Worm (Caenorhabditis elegans) whole organism, L3 larva: ENCODE data around the gene acl-5.

ENCODE experiments used
- fkh-10 ChIP-seq: sonication (generic microtip); optimal IDR thresholded peaks from 2 replicates; lab custom pipeline; 2017; ENCODE audit warnings: missing biosample characterization, missing genetic modification reagents, missing genetic modification characterization
- fos-1 ChIP-seq: fragments of 150-350 bp; optimal IDR thresholded peaks from 2 replicates; lab custom pipeline; 2014; ENCODE audit warnings: missing biosample characterization, missing genetic modification characterization
- jun-1 ChIP-seq: fragments of 150-350 bp; optimal IDR thresholded peaks from 2 replicates; lab custom pipeline; 2014; ENCODE audit warnings: missing biosample characterization, missing genetic modification reagents, missing genetic modification characterization
- lsy-12 ChIP-seq: sonication (generic microtip); optimal IDR thresholded peaks from 2 replicates; lab custom pipeline; 2016; ENCODE audit warnings: mild to moderate bottlenecking, missing genetic modification characterization, missing compliant biosample characterization
- pha-4 ChIP-seq: fragments of 150-350 bp; optimal IDR thresholded peaks from 2 replicates; lab custom pipeline; 2014; ENCODE audit warnings: missing biosample characterization, missing genetic modification reagents, missing genetic modification characterization
- unc-62 ChIP-seq: fragments of 150-350 bp; sonication (generic microtip); optimal IDR thresholded peaks from 4 replicates; lab custom pipeline; 2014; ENCODE audit warnings: missing biosample characterization, missing genetic modification reagents, missing genetic modification characterization
- ztf-4 ChIP-seq: fragments of 150-350 bp; optimal IDR thresholded peaks from 2 replicates; lab custom pipeline; 2014; ENCODE audit warnings: missing biosample characterization, missing genetic modification characterization

ce11 chrX:10277118-10277517 lies 50.1 kb downstream of the acl-5 start:
- no peak for TF ChIP-seq fkh-10 (GFP tag; lab: Kevin White, UChicago)
- TF ChIP-seq pha-4 (tag; lab: Kevin White, UChicago), result no peak
- no peak for TF ChIP-seq fos-1 (tag; lab: Kevin White, UChicago)
- no peak for TF ChIP-seq ztf-4 (tag; lab: Kevin White, UChicago)
- TF ChIP-seq jun-1 (tag; lab: Kevin White, UChicago), result no peak
- no peak for TF ChIP-seq unc-62 (GFP tag; lab: Kevin White, UChicago)
- TF ChIP-seq lsy-12 (tag; lab: Kevin White, UChicago), result no peak
